Worm (Caenorhabditis elegans): ENCODE measurements around the gene Y54E2A.8.

DNA sequence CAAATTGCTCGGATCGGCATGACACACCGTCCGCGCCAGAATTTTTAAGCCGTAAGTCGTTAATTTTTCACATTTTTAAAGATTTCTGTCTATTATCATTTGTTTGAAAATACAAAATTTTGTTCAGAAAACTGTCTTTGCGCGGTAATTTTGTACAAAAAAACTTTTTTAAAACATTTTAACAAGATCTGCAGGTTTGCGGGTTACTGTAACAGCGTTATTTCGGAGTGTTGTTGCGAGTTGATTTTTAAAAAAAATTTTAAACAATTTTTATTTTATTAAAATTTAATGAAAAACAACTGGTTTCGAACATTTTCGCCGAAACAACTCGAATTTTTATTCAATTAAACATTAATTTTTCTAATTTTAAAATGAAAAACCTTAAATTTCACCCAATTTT, 35.0 kb downstream of the Y54E2A.8 start:
- TF ChIP-seq rnt-1 (tag; optimal IDR thresholded peaks at IDR 0.05) (no peak), pqm-1 (tag; optimal IDR thresholded peaks at IDR 0.05) (no peak)

Measured in whole organism, late embryonic.